Fruit fly (Drosophila melanogaster) S2 (cell line): ENCODE data around the gene cic.

ENCODE experiments used
- CG8478 ChIP-seq: fragments of >200 bp; optimal IDR thresholded peaks from 2 replicates; lab custom pipeline; 2018
- CTCF ChIP-seq, 2 experiments: fragments of >200 bp; optimal IDR thresholded peaks; 2 replicates each; lab custom pipeline; 2018

DNA sequence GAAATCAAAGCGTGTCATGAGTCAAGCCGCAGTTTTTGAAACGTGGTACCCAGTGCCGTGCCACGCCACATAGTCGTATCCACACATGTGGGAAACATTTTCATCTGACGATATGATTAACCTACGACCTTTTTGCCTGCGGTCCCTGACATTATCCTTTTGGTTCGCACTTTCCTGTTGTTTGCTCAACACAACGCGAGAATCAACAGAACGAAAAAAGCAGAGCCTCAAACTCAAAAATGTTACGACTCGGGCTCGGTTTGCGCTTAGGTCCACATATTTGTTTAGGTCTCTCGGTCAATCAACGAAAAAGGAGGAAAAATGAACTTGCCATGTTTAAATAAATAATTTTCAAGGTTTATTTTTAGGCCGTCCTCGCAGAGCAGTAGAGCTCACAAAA, 23.4 kb downstream of the cic start:
- TF ChIP-seq CG8478 (lab: Kevin White, UChicago) (no peak), CTCF (optimal IDR thresholded peaks at IDR 0.05; lab: Kevin White, UChicago) (no peak)
